Worm (Caenorhabditis elegans): ENCODE measurements around the gene K08B12.1.
A peak's percentile ranks its signal among the peaks of the same experiment; 100 is the strongest.

The K08B12.1 gene

ce11 chrV:6278117-6279081, 19.2 kb downstream of the K08B12.1 start, which contains the start of gene fil-2 (continued):
- TF ChIP-seq let-607 (tag; optimal IDR thresholded peaks at IDR 0.05) (peak in 1 of 2 experiments; percentile 4), F23B12.7 (tag; optimal IDR thresholded peaks at IDR 0.05; ENCODE audit: insufficient read depth) (no peak), akir-1 (GFP tag; optimal IDR thresholded peaks at IDR 0.05) (no peak), tbp1 (GFP tag; optimal IDR thresholded peaks at IDR 0.05) (peak; percentile 54), lin-54 (GFP tag; optimal IDR thresholded peaks at IDR 0.05) (peak; percentile 11), ceh-40 (GFP tag; IDR thresholded peaks at IDR 0.05) (no peak), B0336.3 (GFP tag; IDR thresholded peaks at IDR 0.05) (peak; percentile 91), F22D6.2 (tag; optimal IDR thresholded peaks at IDR 0.05) (peak; percentile 17), Y53G8AR.9 (GFP tag; conservative IDR thresholded peaks at IDR 0.05) (peak; percentile 95), ztf-3 (GFP tag; optimal IDR thresholded peaks at IDR 0.05) (peak; percentile 74), atf-7 (tag; optimal IDR thresholded peaks at IDR 0.05) (peak; percentile 80), nhr-120 (GFP tag; IDR thresholded peaks at IDR 0.05) (no peak), ceh-79 (tag; optimal IDR thresholded peaks at IDR 0.05) (peak; percentile 39), K11D2.4 (GFP tag; IDR thresholded peaks at IDR 0.05) (peak; percentile 40), snpc-1.3 (tag; optimal IDR thresholded peaks at IDR 0.05; ENCODE audit: insufficient read depth) (peak; percentile 8), egl-18 (GFP tag; IDR thresholded peaks at IDR 0.05) (no peak), nhr-80 (tag; optimal IDR thresholded peaks at IDR 0.05) (peak; percentile 83)

- TF ChIP-seq nhr-80 (tag; optimal IDR thresholded peaks at IDR 0.05) (peak; percentile 34), aptf-2 (GFP tag; conservative IDR thresholded peaks at IDR 0.05) (no peak)
Observed at ce11 chrV:6280067-6280466, 20.9 kb downstream of the K08B12.1 start.

- TF ChIP-seq dpff-1 (tag; optimal IDR thresholded peaks at IDR 0.05) (no peak), lsy-27 (tag; optimal IDR thresholded peaks at IDR 0.05; ENCODE audit: borderline replicate concordance, insufficient read depth) (no peak), mxl-1 (tag; optimal IDR thresholded peaks at IDR 0.05) (no peak), K12H6.12 (tag; optimal IDR thresholded peaks at IDR 0.05) (no peak), Y67H2A.10 (GFP tag; conservative IDR thresholded peaks at IDR 0.05) (no peak), hrde-1 (tag; optimal IDR thresholded peaks at IDR 0.05; ENCODE audit: borderline replicate concordance) (no peak), attf-5 (GFP tag; optimal IDR thresholded peaks at IDR 0.05) (no peak), attf-3 (GFP tag; conservative IDR thresholded peaks at IDR 0.05) (no peak), ceh-27 (GFP tag; optimal IDR thresholded peaks at IDR 0.05) (no peak), hsf-1 (GFP tag; IDR thresholded peaks at IDR 0.05) (no peak), ztf-26 (tag; optimal IDR thresholded peaks at IDR 0.05) (no peak), Y53G8AR.9 (GFP tag; conservative IDR thresholded peaks at IDR 0.05) (no peak), nfyb-1 (GFP tag; IDR thresholded peaks at IDR 0.05) (no peak), F57C9.4 (tag; optimal IDR thresholded peaks at IDR 0.05) (no peak), madf-6 (GFP tag; IDR thresholded peaks at IDR 0.05) (no peak), ets-4 (GFP tag; optimal IDR thresholded peaks at IDR 0.05) (no peak), somi-1 (GFP tag; optimal IDR thresholded peaks at IDR 0.05) (no peak), cebp-1 (GFP tag; IDR thresholded peaks at IDR 0.05) (no peak), cebp-1 (tag; optimal IDR thresholded peaks at IDR 0.05) (no peak)
Observed at ce11 chrV:6281175-6281574, 22.0 kb downstream of the K08B12.1 start, which contains the start of the genes K12B6.4 and spe-49. Gene K12B6.4, minus strand, starts transcription at chrV:6281275. Gene spe-49, plus strand, starts transcription at chrV:6281359.
